Worm (Caenorhabditis elegans): Measurements from ENCODE around the gene mcu-1.

DNA sequence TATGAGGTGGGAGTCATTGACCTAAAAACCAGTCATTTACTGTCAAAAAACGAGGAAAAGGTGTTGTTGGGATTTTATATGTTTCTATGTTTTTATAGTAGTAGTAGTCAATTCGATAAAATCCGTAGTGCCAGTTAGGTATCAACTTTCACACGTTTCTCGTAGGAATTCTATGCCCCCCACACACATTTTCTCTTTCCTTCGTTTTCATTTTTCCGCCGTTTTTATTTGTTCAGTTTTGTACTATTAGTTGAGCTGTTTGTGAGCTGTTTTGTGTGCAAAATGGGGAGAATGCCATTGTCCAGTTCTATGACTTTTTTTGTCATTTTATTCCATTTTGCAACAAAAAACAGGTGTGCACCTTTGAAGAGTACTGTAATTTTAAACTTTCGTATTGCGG lies 9.7 kb upstream of the mcu-1 start:
- TF ChIP-seq dao-5 (tag; optimal IDR thresholded peaks at IDR 0.05) (no peak), W03F9.2 (tag; optimal IDR thresholded peaks at IDR 0.05) (no peak), him-1 (tag; optimal IDR thresholded peaks at IDR 0.05) (no peak)

Data from whole organism, L4/young adult.